Worm (Caenorhabditis elegans) whole organism, late embryonic: ENCODE results near the gene prp-6.
"Not testable (repeated sequence)": the region's sequence is repeated elsewhere in the genome, so short reads cannot be mapped to it uniquely, and the experiment has no call there.

ENCODE experiments used
- ama-1 ChIP-seq: fragments of 150-350 bp; optimal IDR thresholded peaks from 2 replicates; lab custom pipeline; 2014
- elt-2 ChIP-seq: sonication (generic microtip); optimal IDR thresholded peaks from 2 replicates; lab custom pipeline; 2016; ENCODE audit warnings: missing genetic modification reagents, missing genetic modification characterization, missing compliant biosample characterization
- eyg-1 ChIP-seq: sonication (generic microtip); optimal IDR thresholded peaks from 2 replicates; lab custom pipeline; 2016; ENCODE audit warnings: missing genotype, missing genetic modification characterization, missing compliant biosample characterization
- fkh-10 ChIP-seq: fragments of 150-350 bp; optimal IDR thresholded peaks from 2 replicates; lab custom pipeline; 2014; ENCODE audit warnings: missing biosample characterization, missing genetic modification reagents, missing genetic modification characterization
- nhr-11 ChIP-seq: fragments of 150-350 bp; optimal IDR thresholded peaks from 2 replicates; lab custom pipeline; 2014; ENCODE audit warnings: missing biosample characterization, missing genetic modification characterization
- pha-4 ChIP-seq: fragments of 150-350 bp; optimal IDR thresholded peaks from 2 replicates; lab custom pipeline; 2018; ENCODE audit warnings: missing biosample characterization, missing genetic modification reagents, missing genetic modification characterization
- rnt-1 ChIP-seq: sonication (generic microtip); optimal IDR thresholded peaks from 2 replicates; lab custom pipeline; 2016; ENCODE audit warnings: missing genetic modification characterization, missing compliant biosample characterization
- ztf-16 ChIP-seq: sonication (generic microtip); optimal IDR thresholded peaks from 2 replicates; lab custom pipeline; 2017; ENCODE audit warnings: missing genetic modification characterization, missing compliant biosample characterization

DNA sequence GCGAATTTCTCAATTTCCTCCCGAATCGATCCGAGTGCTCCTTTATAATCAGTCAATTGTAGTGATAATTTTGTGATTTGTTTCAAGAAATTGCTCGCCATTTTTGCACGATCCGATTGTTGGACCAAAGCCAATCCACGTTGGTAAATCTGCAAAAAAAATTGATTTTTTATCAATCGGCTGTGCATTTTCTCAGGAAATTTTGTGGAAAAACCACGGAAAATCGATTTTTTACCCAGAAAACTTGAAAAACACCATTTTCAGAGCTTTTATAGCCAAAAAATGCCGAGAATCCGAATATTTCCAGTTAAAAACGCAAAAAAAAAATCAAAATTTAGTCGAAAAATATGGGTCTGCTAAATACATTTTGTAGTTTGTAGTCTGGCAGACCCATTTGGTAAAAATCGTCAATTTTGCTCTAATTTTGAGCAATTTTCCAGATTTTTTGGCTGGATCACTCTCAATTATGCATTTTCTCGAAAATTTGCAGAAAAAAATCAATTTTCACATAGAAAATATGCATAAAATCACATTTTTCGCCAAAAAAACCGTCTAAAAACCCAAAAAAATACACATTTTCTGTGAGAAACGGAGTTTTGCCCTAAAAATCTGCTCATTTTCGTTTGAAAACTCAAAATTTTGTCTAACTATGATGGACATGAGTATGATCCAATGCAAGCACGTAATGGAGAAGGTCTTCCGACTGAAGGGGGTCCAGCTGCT lies 33.2 kb downstream of the prp-6 start, which contains the start of the genes Y59A8B.25 and ebp-3:
- not testable (repeated sequence) for TF ChIP-seq fkh-10 (GFP tag; lab: Kevin White, UChicago); elt-2; ztf-16 (tag; lab: Kevin White, UChicago); nhr-11 (tag; lab: Kevin White, UChicago); ama-1 (lab: Kevin White, UChicago); eyg-1 (tag; lab: Kevin White, UChicago); pha-4 (tag; lab: Kevin White, UChicago); rnt-1 (tag; lab: Kevin White, UChicago)
